Fruit fly (Drosophila melanogaster): ENCODE results near the gene bai.

dm6 chr3R:24997287-24997686 is 41.9 kb upstream of the bai start:
- TF ChIP-seq psq (optimal IDR thresholded peaks at IDR 0.05) (no peak), pan (optimal IDR thresholded peaks at IDR 0.05) (no peak), usp (GFP tag; optimal IDR thresholded peaks at IDR 0.05) (no peak), Dll (optimal IDR thresholded peaks at IDR 0.05) (no peak)

Data from whole organism.